Worm (Caenorhabditis elegans) whole organism, L4/young adult: ENCODE results near the gene pak-1.

Experiments used
- W03F9.2 ChIP-seq: fragments of 150-350 bp; optimal IDR thresholded peaks from 2 replicates; lab custom pipeline; 2014; ENCODE audit warnings: missing biosample characterization, missing genetic modification characterization
- dao-5 ChIP-seq: sonication (generic microtip); optimal IDR thresholded peaks from 2 replicates; lab custom pipeline; 2016; ENCODE audit warnings: missing genotype, missing genetic modification characterization, moderate library complexity, missing compliant biosample characterization
- him-1 ChIP-seq: sonication (generic microtip); optimal IDR thresholded peaks from 2 replicates; lab custom pipeline; 2016; ENCODE audit warnings: missing genotype, missing genetic modification reagents, missing genetic modification characterization, missing compliant biosample characterization

pak-1 gene

ce11 chrX:5995613-5996206 lies 52.7 kb downstream of the pak-1 start, which contains the start of gene inx-3:
TSS of gene inx-3 (plus strand) at chrX:5996156.
- TF ChIP-seq W03F9.2 (tag; lab: Kevin White, UChicago) = no peak
- TF ChIP-seq dao-5 (tag; lab: Kevin White, UChicago) = no peak
- TF ChIP-seq him-1 (tag; lab: Kevin White, UChicago) = no peak
